Worm (Caenorhabditis elegans) whole organism, L2 larva: Measurements from ENCODE around the gene smc-6.
A peak's percentile ranks its signal among the peaks of the same experiment; 100 is the strongest.

Experiments used
- C34F6.9 ChIP-seq: fragments of 150-350 bp; optimal IDR thresholded peaks from 2 replicates; lab custom pipeline; 2014; ENCODE audit warnings: missing biosample characterization, missing genetic modification characterization
- ama-1 ChIP-seq: fragments of 150-350 bp; optimal IDR thresholded peaks from 2 replicates; lab custom pipeline; 2018; ENCODE audit warnings: inconsistent platforms
- ceh-82 ChIP-seq: fragments of 150-350 bp; optimal IDR thresholded peaks from 2 replicates; lab custom pipeline; 2014; ENCODE audit warnings: missing biosample characterization, missing genetic modification characterization
- elt-3 ChIP-seq: sonication (generic microtip); optimal IDR thresholded peaks from 2 replicates; lab custom pipeline; 2017; ENCODE audit warnings: missing biosample characterization, missing genetic modification characterization
- lsy-2 ChIP-seq, 2 experiments: fragments of 150-350 bp in 1 of 2; sonication (generic microtip) in 1 of 2; optimal IDR thresholded peaks; 2 replicates each; lab custom pipeline; 2014 to 2017; ENCODE audit warnings: missing biosample characterization in 2 of 2, missing genetic modification characterization in 2 of 2
- nhr-12 ChIP-seq: fragments of 150-350 bp; optimal IDR thresholded peaks from 2 replicates; lab custom pipeline; 2014; ENCODE audit warnings: missing biosample characterization, missing genetic modification characterization
- nhr-23 ChIP-seq: fragments of 150-350 bp; optimal IDR thresholded peaks from 2 replicates; lab custom pipeline; 2014; ENCODE audit warnings: missing biosample characterization, missing genetic modification reagents, missing genetic modification characterization
- nhr-237 ChIP-seq: fragments of 150-350 bp; optimal IDR thresholded peaks from 2 replicates; lab custom pipeline; 2014; ENCODE audit warnings: missing biosample characterization, missing genetic modification characterization
- nhr-25 ChIP-seq: fragments of 150-350 bp; sonication (generic microtip); optimal IDR thresholded peaks from 3 replicates; lab custom pipeline; 2014; ENCODE audit warnings: missing biosample characterization, missing genetic modification characterization
- nhr-6 ChIP-seq: fragments of 150-350 bp; optimal IDR thresholded peaks from 2 replicates; lab custom pipeline; 2014; ENCODE audit warnings: missing biosample characterization, missing genetic modification characterization
- snpc-4 ChIP-seq: fragments of 150-350 bp; optimal IDR thresholded peaks from 2 replicates; lab custom pipeline; 2014; ENCODE audit warnings: missing biosample characterization, missing genetic modification characterization
- unc-55 ChIP-seq: fragments of 150-350 bp; sonication (generic microtip); optimal IDR thresholded peaks from 3 replicates; lab custom pipeline; 2014; ENCODE audit warnings: missing biosample characterization, missing genetic modification reagents, missing genetic modification characterization
- unc-62 ChIP-seq: fragments of 150-350 bp; optimal IDR thresholded peaks from 2 replicates; lab custom pipeline; 2014; ENCODE audit warnings: missing biosample characterization, missing genetic modification reagents, missing genetic modification characterization
- ztf-11 ChIP-seq: sonication (generic microtip); optimal IDR thresholded peaks from 2 replicates; lab custom pipeline; 2017; ENCODE audit warnings: missing biosample characterization, missing genetic modification characterization

ce11 chrII:11617715-11618114 lies 39.2 kb downstream of the smc-6 start:
- TF ChIP-seq ceh-82 (tag; lab: Kevin White, UChicago): no peak
- TF ChIP-seq elt-3 (tag; lab: Kevin White, UChicago): no peak
- TF ChIP-seq snpc-4: no peak
- peak; percentile 68 for TF ChIP-seq ama-1 (lab: Kevin White, UChicago)
- TF ChIP-seq lsy-2 (tag; optimal IDR thresholded peaks at IDR 0.05; lab: Kevin White, UChicago): peak in 1 of 2 experiments; percentile 34
- TF ChIP-seq nhr-6: no peak
- TF ChIP-seq nhr-25 (tag; lab: Kevin White, UChicago): peak; percentile 85
- no peak for TF ChIP-seq unc-62 (GFP tag; lab: Kevin White, UChicago)
- TF ChIP-seq nhr-23 (tag; lab: Kevin White, UChicago): no peak
- no peak for TF ChIP-seq nhr-12 (tag; lab: Kevin White, UChicago)
- no peak for TF ChIP-seq unc-55 (GFP tag; lab: Kevin White, UChicago)
- TF ChIP-seq nhr-237 (tag; lab: Kevin White, UChicago): no peak
- TF ChIP-seq C34F6.9 (tag; lab: Kevin White, UChicago): peak; percentile 11
- no peak for TF ChIP-seq ztf-11 (tag; lab: Kevin White, UChicago)
